Worm (Caenorhabditis elegans): Measurements from ENCODE around the gene F23H12.5.

Gene F23H12.5

DNA sequence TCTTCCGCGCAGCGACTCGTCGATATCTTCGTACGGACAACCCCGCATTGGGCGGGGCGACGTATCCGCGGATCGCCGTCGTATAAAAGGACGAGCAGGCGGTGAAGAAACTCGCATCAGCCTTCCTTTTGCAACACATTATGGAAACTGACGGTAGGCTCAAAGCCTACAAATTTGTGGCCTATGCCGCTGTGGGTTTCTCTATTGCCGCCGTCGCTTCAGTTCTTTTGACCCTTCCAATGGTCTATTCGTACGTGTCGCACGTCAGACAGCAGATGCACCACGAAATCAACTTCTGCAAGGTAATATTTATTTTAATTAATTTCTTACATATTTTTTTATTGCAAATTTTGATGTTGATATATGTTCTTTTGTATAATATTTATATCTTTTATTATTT, 5.6 kb upstream of the F23H12.5 start:
- TF ChIP-seq ama-1 (optimal IDR thresholded peaks at IDR 0.05) (peak; percentile 51), eor-1 (tag; optimal IDR thresholded peaks at IDR 0.05) (no peak), unc-39 (tag; optimal IDR thresholded peaks at IDR 0.05) (no peak), R02D3.7 (tag; optimal IDR thresholded peaks at IDR 0.05) (no peak)

ce11 chrV:12353505-12353904, 4.9 kb upstream of the F23H12.5 start:
- peak; percentile 25 for TF ChIP-seq nhr-43 (tag; optimal IDR thresholded peaks at IDR 0.05; ENCODE audit: poor library complexity, severe bottlenecking)
- no peak for TF ChIP-seq elt-2 (tag; optimal IDR thresholded peaks at IDR 0.05)
- TF ChIP-seq nhr-76 (tag; optimal IDR thresholded peaks at IDR 0.05): no peak
- TF ChIP-seq lsy-12 (tag; optimal IDR thresholded peaks at IDR 0.05): no peak
- no peak for TF ChIP-seq nhr-67 (tag; optimal IDR thresholded peaks at IDR 0.05)

DNA sequence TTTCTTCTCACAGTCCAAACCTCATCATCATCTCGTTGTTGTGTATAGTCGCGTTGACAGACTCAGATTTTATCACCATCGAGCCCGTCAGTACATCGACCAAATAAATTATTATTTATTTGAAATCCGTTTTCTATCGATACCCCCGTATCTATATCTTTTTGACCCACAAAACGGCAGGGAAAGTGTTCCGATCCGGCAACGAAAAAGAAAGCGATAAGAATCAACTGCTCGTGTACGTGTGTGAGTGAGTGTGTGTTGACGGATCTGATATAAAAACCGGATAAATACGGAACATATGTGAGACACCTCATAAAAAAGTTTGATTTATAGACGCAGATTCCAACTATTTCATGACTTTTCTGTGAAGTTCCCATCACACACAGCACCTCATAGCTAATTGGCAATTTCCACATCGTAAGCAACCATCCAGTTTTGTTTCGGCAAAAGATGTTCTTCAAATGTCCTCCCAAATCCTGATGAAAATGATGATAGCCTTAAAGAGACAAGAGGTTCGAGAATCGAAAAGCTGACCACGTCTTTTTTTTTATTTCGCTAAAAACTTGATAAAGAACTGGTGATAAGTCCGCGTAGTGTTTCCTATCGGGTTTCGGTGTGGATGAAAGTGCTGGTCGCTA, 4.1 kb upstream of the F23H12.5 start:
- TF ChIP-seq skn-1 (tag; optimal IDR thresholded peaks at IDR 0.05) (no peak), nhr-67 (tag; optimal IDR thresholded peaks at IDR 0.05) (no peak), nhr-11 (tag; optimal IDR thresholded peaks at IDR 0.05) (no peak), fkh-2 (tag; optimal IDR thresholded peaks at IDR 0.05) (no peak), fkh-10 (GFP tag; optimal IDR thresholded peaks at IDR 0.05) (no peak), unc-62 (GFP tag; optimal IDR thresholded peaks at IDR 0.05) (no peak), mdl-1 (tag; optimal IDR thresholded peaks at IDR 0.05) (no peak), lin-15B (tag; optimal IDR thresholded peaks at IDR 0.05) (no peak), R02D3.7 (tag; optimal IDR thresholded peaks at IDR 0.05) (no peak), jun-1 (tag; optimal IDR thresholded peaks at IDR 0.05) (no peak), nhr-25 (tag; optimal IDR thresholded peaks at IDR 0.05) (peak; percentile 43), nhr-28 (tag; optimal IDR thresholded peaks at IDR 0.05) (peak; percentile 1), daf-12 (tag; optimal IDR thresholded peaks at IDR 0.05) (no peak), tbx-2 (tag; optimal IDR thresholded peaks at IDR 0.05) (peak; percentile 11), fos-1 (tag; optimal IDR thresholded peaks at IDR 0.05) (no peak), pha-4 (tag; optimal IDR thresholded peaks at IDR 0.05) (no peak), ceh-82 (tag; optimal IDR thresholded peaks at IDR 0.05) (no peak), nhr-23 (tag; optimal IDR thresholded peaks at IDR 0.05) (peak; percentile 45), ceh-28 (tag; optimal IDR thresholded peaks at IDR 0.05) (no peak), nhr-76 (tag; optimal IDR thresholded peaks at IDR 0.05) (no peak), egl-27 (tag; optimal IDR thresholded peaks at IDR 0.05) (no peak), elt-3 (tag; optimal IDR thresholded peaks at IDR 0.05) (peak in 1 of 3 experiments; percentile 35), hmg-11 (tag; optimal IDR thresholded peaks at IDR 0.05) (no peak), ceh-9 (tag; optimal IDR thresholded peaks at IDR 0.05) (no peak), nhr-237 (tag; optimal IDR thresholded peaks at IDR 0.05) (no peak), snpc-4 (tag; optimal IDR thresholded peaks at IDR 0.05) (no peak), mml-1 (tag; optimal IDR thresholded peaks at IDR 0.05) (no peak), unc-39 (tag; optimal IDR thresholded peaks at IDR 0.05) (no peak), pqm-1 (tag; optimal IDR thresholded peaks at IDR 0.05) (no peak), aly-2 (tag; optimal IDR thresholded peaks at IDR 0.05) (peak; percentile 62), egl-5 (tag; optimal IDR thresholded peaks at IDR 0.05) (no peak), ceh-16 (tag; optimal IDR thresholded peaks at IDR 0.05) (no peak), ama-1 (optimal IDR thresholded peaks at IDR 0.05) (peak; percentile 76), sea-2 (GFP tag; optimal IDR thresholded peaks at IDR 0.05) (no peak), nfya-1 (tag; optimal IDR thresholded peaks at IDR 0.05; ENCODE audit: insufficient read depth) (no peak), zag-1 (tag; optimal IDR thresholded peaks at IDR 0.05) (no peak), nhr-77 (tag; optimal IDR thresholded peaks at IDR 0.05) (no peak), nhr-43 (tag; optimal IDR thresholded peaks at IDR 0.05; ENCODE audit: poor library complexity, severe bottlenecking) (peak; percentile 91), lsy-12 (tag; optimal IDR thresholded peaks at IDR 0.05) (peak; percentile 34), elt-1 (tag; optimal IDR thresholded peaks at IDR 0.05) (peak; percentile 44), elt-2 (tag; optimal IDR thresholded peaks at IDR 0.05) (no peak), ztf-11 (tag; optimal IDR thresholded peaks at IDR 0.05) (no peak)
